Fruit fly (Drosophila melanogaster): Measurements from ENCODE around the gene AnxB10.

Gene AnxB10

dm6 chrX:20165773-20166412, 7.4 kb downstream of the AnxB10 start, which contains the start of gene Phf7 (continued):
- no peak for TF ChIP-seq NC2β (GFP tag; optimal IDR thresholded peaks at IDR 0.05)
- TF ChIP-seq CG6683 (GFP tag; optimal IDR thresholded peaks at IDR 0.05), result no peak
- TF ChIP-seq CG13123 (GFP tag; optimal IDR thresholded peaks at IDR 0.05), result no peak
- TF ChIP-seq CG3281 (GFP tag; optimal IDR thresholded peaks at IDR 0.05), result no peak
- TF ChIP-seq hbn (GFP tag; IDR thresholded peaks at IDR 0.05; ENCODE audit: partially characterized antibody), result peak; percentile 58
- TF ChIP-seq CG16813 (GFP tag; IDR thresholded peaks at IDR 0.05; ENCODE audit: partially characterized antibody), result peak; percentile 83
- no peak for TF ChIP-seq CG3726 (GFP tag; IDR thresholded peaks at IDR 0.05)
- TF ChIP-seq lola (GFP tag; optimal IDR thresholded peaks at IDR 0.05), result no peak
- no peak for TF ChIP-seq CG2678 (tag; optimal IDR thresholded peaks at IDR 0.05)
- peak; percentile 11 for TF ChIP-seq CG8290 (GFP tag; optimal IDR thresholded peaks at IDR 0.05)
- peak in 1 of 2 experiments; percentile 49 for TF ChIP-seq CG8290 (tag; optimal IDR thresholded peaks at IDR 0.05)
- no peak for TF ChIP-seq abd-A (tag; optimal IDR thresholded peaks at IDR 0.05)
- TF ChIP-seq CG8359 (GFP tag; optimal IDR thresholded peaks at IDR 0.05; ENCODE audit: borderline replicate concordance), result no peak
- peak; percentile 15; the same call in 1 of the 2 replicates for TF ChIP-seq Rfx (GFP tag; IDR thresholded peaks at IDR 0.05)
- no peak for TF ChIP-seq D19A (tag; optimal IDR thresholded peaks at IDR 0.05)
- TF ChIP-seq HmgD (GFP tag; optimal IDR thresholded peaks at IDR 0.05), result peak; percentile 34
- no peak for TF ChIP-seq CG8944 (GFP tag; optimal IDR thresholded peaks at IDR 0.05)
- no peak for TF ChIP-seq CG6175 (GFP tag; IDR thresholded peaks at IDR 0.05)
- TF ChIP-seq CG10321 (GFP tag; IDR thresholded peaks at IDR 0.05), result no peak
- no peak for TF ChIP-seq prd (optimal IDR thresholded peaks at IDR 0.05)
- no peak for TF ChIP-seq prd (GFP tag; IDR thresholded peaks at IDR 0.05)
- TF ChIP-seq Ravus (GFP tag; IDR thresholded peaks at IDR 0.05), result no peak
- peak; percentile 18 for TF ChIP-seq jumu (GFP tag; optimal IDR thresholded peaks at IDR 0.05)
- no peak for TF ChIP-seq CG5245 (GFP tag; optimal IDR thresholded peaks at IDR 0.05)
- TF ChIP-seq ewg (GFP tag; optimal IDR thresholded peaks at IDR 0.05), result no peak
- TF ChIP-seq tin (GFP tag; optimal IDR thresholded peaks at IDR 0.05), result no peak
- TF ChIP-seq lilli (GFP tag; optimal IDR thresholded peaks at IDR 0.05), result no peak
- no peak for TF ChIP-seq sens-2 (GFP tag; IDR thresholded peaks at IDR 0.05)
- TF ChIP-seq kni (GFP tag; optimal IDR thresholded peaks at IDR 0.05), result no peak
- no peak for TF ChIP-seq CG15601 (tag; optimal IDR thresholded peaks at IDR 0.05)
- TF ChIP-seq Mrtf (GFP tag; IDR thresholded peaks at IDR 0.05), result no peak
- TF ChIP-seq Fer3 (tag; optimal IDR thresholded peaks at IDR 0.05), result no peak
- TF ChIP-seq Dip2 (GFP tag; IDR thresholded peaks at IDR 0.05), result no peak
- no peak for TF ChIP-seq vfl (GFP tag; optimal IDR thresholded peaks at IDR 0.05)
- TF ChIP-seq run (tag; optimal IDR thresholded peaks at IDR 0.05), result no peak
- TF ChIP-seq zen (tag; optimal IDR thresholded peaks at IDR 0.05), result no peak
- TF ChIP-seq CG10654 (GFP tag; optimal IDR thresholded peaks at IDR 0.05), result no peak
- TF ChIP-seq CG14965 (GFP tag; optimal IDR thresholded peaks at IDR 0.05; ENCODE audit: borderline replicate concordance), result no peak
- no peak for TF ChIP-seq gcm (GFP tag; optimal IDR thresholded peaks at IDR 0.05)
- no peak for TF ChIP-seq Adf1 (GFP tag; IDR thresholded peaks at IDR 0.05)
- no peak for TF ChIP-seq CG4404 (GFP tag; IDR thresholded peaks at IDR 0.05)
- peak; percentile 85 for TF ChIP-seq CG42726 (GFP tag; IDR thresholded peaks at IDR 0.05; ENCODE audit: partially characterized antibody)
- no peak for TF ChIP-seq trh (GFP tag; optimal IDR thresholded peaks at IDR 0.05)
- TF ChIP-seq fru (optimal IDR thresholded peaks at IDR 0.05), result no peak
- no peak for TF ChIP-seq fd96Cb (tag; optimal IDR thresholded peaks at IDR 0.05)
- no peak for TF ChIP-seq CG15011 (GFP tag; optimal IDR thresholded peaks at IDR 0.05)
- no peak for TF ChIP-seq maf-S (GFP tag; optimal IDR thresholded peaks at IDR 0.05)
- no peak for TF ChIP-seq CG11723 (GFP tag; optimal IDR thresholded peaks at IDR 0.05)
- TF ChIP-seq NfI (GFP tag; optimal IDR thresholded peaks at IDR 0.05), result no peak
- peak; percentile 77 for TF ChIP-seq bbx (GFP tag; IDR thresholded peaks at IDR 0.05; ENCODE audit: partially characterized antibody)
- TF ChIP-seq exex (tag; optimal IDR thresholded peaks at IDR 0.05), result no peak

Measured in whole organism, embryonic.